Fruit fly (Drosophila melanogaster): Measurements from ENCODE around the gene Hsp26.

The Hsp26 gene

DNA sequence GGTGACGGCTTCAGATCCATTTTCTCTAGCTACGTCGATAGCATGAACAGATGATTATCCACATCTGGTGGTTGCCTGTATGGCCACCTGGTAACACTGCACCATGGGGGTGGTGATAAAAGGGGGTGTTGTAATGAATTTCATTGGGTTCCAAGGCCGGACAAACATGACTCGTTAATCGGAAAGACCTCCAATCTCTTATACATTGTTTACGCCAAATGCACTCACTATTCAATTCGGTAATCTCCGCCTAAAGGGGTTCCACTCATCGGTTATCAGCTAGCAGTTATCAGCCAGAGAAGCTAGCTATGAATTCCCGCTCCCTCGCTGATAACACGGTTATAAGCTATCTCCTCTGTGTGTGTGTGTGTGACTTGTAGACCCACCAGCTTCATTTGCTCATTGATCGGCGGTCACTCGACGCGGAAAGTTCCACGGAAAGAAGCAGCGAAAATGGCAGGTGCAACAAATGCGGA lies 17.0 kb downstream of the Hsp26 start, which contains the start of gene Pdxk (continued):
- TF ChIP-seq CG1233 (GFP tag; optimal IDR thresholded peaks at IDR 0.05) (peak; percentile 6), Hr78 (GFP tag; optimal IDR thresholded peaks at IDR 0.05) (peak in 1 of 2 experiments; percentile 65), hkb (optimal IDR thresholded peaks at IDR 0.05) (no peak), hkb (GFP tag; IDR thresholded peaks at IDR 0.05) (peak; percentile 37), CG7372 (GFP tag; IDR thresholded peaks at IDR 0.05) (no peak), lbe (GFP tag; optimal IDR thresholded peaks at IDR 0.05) (peak; percentile 5), CG14710 (tag; optimal IDR thresholded peaks at IDR 0.05) (peak; percentile 25), lab (GFP tag; optimal IDR thresholded peaks at IDR 0.05) (peak; percentile 49), CoRest (tag; optimal IDR thresholded peaks at IDR 0.05) (peak; percentile 12), Oaz (GFP tag; IDR thresholded peaks at IDR 0.05) (no peak), CG2116 (GFP tag; optimal IDR thresholded peaks at IDR 0.05) (peak; percentile 35), PHDP (tag; optimal IDR thresholded peaks at IDR 0.05) (peak; percentile 16), pros (GFP tag; optimal IDR thresholded peaks at IDR 0.05) (peak; percentile 42), B-H1 (GFP tag; IDR thresholded peaks at IDR 0.05) (no peak), CG17568 (GFP tag; optimal IDR thresholded peaks at IDR 0.05) (peak; percentile 3), Opbp (GFP tag; IDR thresholded peaks at IDR 0.05; ENCODE audit: partially characterized antibody) (no peak), CG4360 (GFP tag; IDR thresholded peaks at IDR 0.05) (0 out of 2 replicates have a peak, but pooled peaks have one; percentile 22), YL-1 (GFP tag; optimal IDR thresholded peaks at IDR 0.05) (peak; percentile 29), cwo (GFP tag; optimal IDR thresholded peaks at IDR 0.05) (peak; percentile 25), nau (GFP tag; optimal IDR thresholded peaks at IDR 0.05) (peak; percentile 46), Xrp1 (GFP tag; IDR thresholded peaks at IDR 0.05) (0 out of 2 replicates have a peak, but pooled peaks have one; percentile 26), grn (GFP tag; optimal IDR thresholded peaks at IDR 0.05) (peak; percentile 71), Nf-YC (tag; optimal IDR thresholded peaks at IDR 0.05) (peak; percentile 45), sug (tag; optimal IDR thresholded peaks at IDR 0.05) (peak; percentile 94), CG16813 (GFP tag; IDR thresholded peaks at IDR 0.05; ENCODE audit: partially characterized antibody) (0 out of 3 replicates have a peak, but pooled peaks have one; percentile 19), Med (GFP tag) (peak; percentile 81), Dll (GFP tag; IDR thresholded peaks at IDR 0.05; ENCODE audit: partially characterized antibody) (0 out of 4 replicates have a peak, but pooled peaks have one; percentile 40), CG9437 (GFP tag; optimal IDR thresholded peaks at IDR 0.05) (peak; percentile 47), wek (GFP tag; optimal IDR thresholded peaks at IDR 0.05) (peak; percentile 59), Dref (GFP tag; IDR thresholded peaks at IDR 0.05) (peak; percentile 67), gcm (GFP tag; optimal IDR thresholded peaks at IDR 0.05) (peak; percentile 35), HmgZ (tag; optimal IDR thresholded peaks at IDR 0.05) (peak; percentile 53), CG12769 (tag; optimal IDR thresholded peaks at IDR 0.05) (peak; percentile 10), Fer3 (tag; optimal IDR thresholded peaks at IDR 0.05) (peak; percentile 22), Hmr (GFP tag; optimal IDR thresholded peaks at IDR 0.05) (peak; percentile 43), GATAe (GFP tag; conservative IDR thresholded peaks at IDR 0.05) (peak; percentile 89), tna (GFP tag; IDR thresholded peaks at IDR 0.05; ENCODE audit: partially characterized antibody) (no peak), kay (GFP tag; optimal IDR thresholded peaks at IDR 0.05) (peak; percentile 34), BEAF-32 (GFP tag; optimal IDR thresholded peaks at IDR 0.05) (peak; percentile 38), sqz (GFP tag; optimal IDR thresholded peaks at IDR 0.05) (no peak), z (GFP tag; IDR thresholded peaks at IDR 0.05) (peak; percentile 94), CG2120 (GFP tag; optimal IDR thresholded peaks at IDR 0.05) (peak; percentile 30), Deaf1 (tag; optimal IDR thresholded peaks at IDR 0.05) (no peak), chn (GFP tag; optimal IDR thresholded peaks at IDR 0.05) (peak; percentile 59), CG18619 (GFP tag; optimal IDR thresholded peaks at IDR 0.05) (no peak), CG2712 (tag; optimal IDR thresholded peaks at IDR 0.05) (peak; percentile 10), gce (GFP tag; IDR thresholded peaks at IDR 0.05) (peak; percentile 46; the same call in 1 of the 3 replicates), crol (GFP tag; IDR thresholded peaks at IDR 0.05) (peak; percentile 78), Rfx (GFP tag; IDR thresholded peaks at IDR 0.05) (peak; percentile 43; the same call in 1 of the 2 replicates)
